Worm (Caenorhabditis elegans) whole organism, late embryonic: ENCODE measurements around the gene srv-24.

Experiments
- C08G9.2 ChIP-seq: sonication (generic microtip); optimal IDR thresholded peaks from 2 replicates; lab custom pipeline; 2016; ENCODE audit warnings: mild to moderate bottlenecking, missing genetic modification characterization, moderate library complexity, missing compliant biosample characterization
- C38D4.7 ChIP-seq: fragments of 200-800 bp; sonication (Bioruptor generic); optimal IDR thresholded peaks from 2 replicates; lab custom pipeline; 2018; ENCODE audit warnings: mild to moderate bottlenecking, missing genetic modification characterization, moderate library complexity, missing compliant biosample characterization
- K02D7.2 ChIP-seq: sonication (generic microtip); optimal IDR thresholded peaks from 2 replicates; lab custom pipeline; 2017; ENCODE audit warnings: mild to moderate bottlenecking, missing genetic modification characterization, missing compliant biosample characterization
- K09A11.1 ChIP-seq: sonication (generic microtip); optimal IDR thresholded peaks from 2 replicates; lab custom pipeline; 2017; ENCODE audit warnings: antibody characterized with exemption, mild to moderate bottlenecking, missing genetic modification characterization, missing compliant biosample characterization; ENCODE audit not compliant: insufficient read depth
- T23F11.4 ChIP-seq: fragments of 200-800 bp; sonication (Bioruptor generic); optimal IDR thresholded peaks from 2 replicates; lab custom pipeline; 2018; ENCODE audit warnings: mild to moderate bottlenecking, missing genetic modification characterization, missing compliant biosample characterization
- ama-1 ChIP-seq: fragments of 150-350 bp; optimal IDR thresholded peaks from 2 replicates; lab custom pipeline; 2014
- ceh-2 ChIP-seq: sonication (generic microtip); optimal IDR thresholded peaks from 2 replicates; lab custom pipeline; 2016; ENCODE audit warnings: missing genotype, missing genetic modification characterization, missing compliant biosample characterization
- ceh-30 ChIP-seq: fragments of 150-350 bp; optimal IDR thresholded peaks from 2 replicates; lab custom pipeline; 2014; ENCODE audit warnings: missing biosample characterization, missing genetic modification characterization
- ceh-31 ChIP-seq: sonication (generic microtip); optimal IDR thresholded peaks from 2 replicates; lab custom pipeline; 2016; ENCODE audit warnings: missing genetic modification characterization, missing compliant biosample characterization
- ceh-45 ChIP-seq: fragments of 200-800 bp; sonication (Bioruptor generic); IDR thresholded peaks from 2 replicates; pipeline ENCODE4 v1.3.6; 2022; ENCODE audit warnings: missing genetic modification reagents, missing genetic modification characterization, missing compliant biosample characterization
- ceh-48 ChIP-seq: sonication (generic microtip); optimal IDR thresholded peaks from 2 replicates; lab custom pipeline; 2016; ENCODE audit warnings: missing genetic modification characterization, inconsistent platforms, missing compliant biosample characterization
- ceh-6 ChIP-seq: fragments of 200-800 bp; sonication (Bioruptor generic); optimal IDR thresholded peaks from 2 replicates; lab custom pipeline; 2018; ENCODE audit warnings: mild to moderate bottlenecking, missing genetic modification characterization, missing compliant biosample characterization
- che-1 ChIP-seq: sonication (generic microtip); optimal IDR thresholded peaks from 2 replicates; lab custom pipeline; 2016; ENCODE audit warnings: mild to moderate bottlenecking, missing genetic modification characterization, missing compliant biosample characterization
- dve-1 ChIP-seq: sonication (generic microtip); optimal IDR thresholded peaks from 2 replicates; lab custom pipeline; 2017; ENCODE audit warnings: antibody characterized with exemption, mild to moderate bottlenecking, missing genetic modification characterization, missing compliant biosample characterization
- elt-2 ChIP-seq: sonication (generic microtip); optimal IDR thresholded peaks from 2 replicates; lab custom pipeline; 2016; ENCODE audit warnings: missing genetic modification reagents, missing genetic modification characterization, missing compliant biosample characterization
- fax-1 ChIP-seq: sonication (generic microtip); optimal IDR thresholded peaks from 2 replicates; lab custom pipeline; 2016; ENCODE audit warnings: missing genotype, missing genetic modification characterization, missing compliant biosample characterization
- fkh-10 ChIP-seq: fragments of 150-350 bp; optimal IDR thresholded peaks from 2 replicates; lab custom pipeline; 2014; ENCODE audit warnings: missing biosample characterization, missing genetic modification reagents, missing genetic modification characterization
- fkh-6 ChIP-seq: sonication (generic microtip); optimal IDR thresholded peaks from 2 replicates; lab custom pipeline; 2016; ENCODE audit warnings: missing genetic modification characterization, missing compliant biosample characterization
- gmeb-2 ChIP-seq: sonication (generic microtip); optimal IDR thresholded peaks from 2 replicates; lab custom pipeline; 2016; ENCODE audit warnings: missing genetic modification characterization, inconsistent platforms, missing compliant biosample characterization
- hlh-13 ChIP-seq: fragments of 200-800 bp; sonication (Bioruptor generic); optimal IDR thresholded peaks from 2 replicates; lab custom pipeline; 2018; ENCODE audit warnings: mild to moderate bottlenecking, missing genetic modification characterization, missing compliant biosample characterization
- hlh-15 ChIP-seq: sonication (generic microtip); optimal IDR thresholded peaks from 2 replicates; lab custom pipeline; 2016; ENCODE audit warnings: missing genetic modification characterization, missing compliant biosample characterization
- hlh-6 ChIP-seq: sonication (generic microtip); optimal IDR thresholded peaks from 2 replicates; lab custom pipeline; 2016; ENCODE audit warnings: missing genotype, missing genetic modification characterization, missing compliant biosample characterization
- hlh-8 ChIP-seq: sonication (generic microtip); optimal IDR thresholded peaks from 2 replicates; lab custom pipeline; 2016; ENCODE audit warnings: missing genotype, missing genetic modification characterization, missing compliant biosample characterization
- mec-3 ChIP-seq: sonication (generic microtip); optimal IDR thresholded peaks from 2 replicates; lab custom pipeline; 2016; ENCODE audit warnings: borderline replicate concordance, missing genetic modification characterization, missing compliant biosample characterization
- nhr-232 ChIP-seq: sonication (generic microtip); optimal IDR thresholded peaks from 2 replicates; lab custom pipeline; 2016; ENCODE audit warnings: missing genetic modification characterization, missing compliant biosample characterization
- pax-1 ChIP-seq: fragments of 150-350 bp; optimal IDR thresholded peaks from 2 replicates; lab custom pipeline; 2014; ENCODE audit warnings: missing biosample characterization, missing genetic modification characterization
- pha-2 ChIP-seq: sonication (generic microtip); optimal IDR thresholded peaks from 2 replicates; lab custom pipeline; 2017; ENCODE audit warnings: mild to moderate bottlenecking, missing genetic modification characterization, missing compliant biosample characterization
- pha-4 ChIP-seq: fragments of 150-350 bp; optimal IDR thresholded peaks from 2 replicates; lab custom pipeline; 2018; ENCODE audit warnings: missing biosample characterization, missing genetic modification reagents, missing genetic modification characterization
- pqm-1 ChIP-seq: sonication (generic microtip); optimal IDR thresholded peaks from 2 replicates; lab custom pipeline; 2016; ENCODE audit warnings: missing genetic modification characterization, missing compliant biosample characterization
- rnt-1 ChIP-seq: sonication (generic microtip); optimal IDR thresholded peaks from 2 replicates; lab custom pipeline; 2016; ENCODE audit warnings: missing genetic modification characterization, missing compliant biosample characterization
- sdc-2 ChIP-seq: sonication (generic microtip); optimal IDR thresholded peaks from 2 replicates; lab custom pipeline; 2016; ENCODE audit warnings: missing genotype, missing genetic modification characterization, missing compliant biosample characterization
- sox-2 ChIP-seq: fragments of 200-800 bp; sonication (Bioruptor generic); IDR thresholded peaks from 2 replicates; pipeline ENCODE4 v1.3.6; 2022; ENCODE audit warnings: missing genetic modification reagents, missing genetic modification characterization, missing compliant biosample characterization
- syd-9 ChIP-seq: sonication (generic microtip); optimal IDR thresholded peaks from 2 replicates; lab custom pipeline; 2016; ENCODE audit warnings: mild to moderate bottlenecking, missing genetic modification characterization, moderate library complexity, missing compliant biosample characterization
- tbx-7 ChIP-seq: sonication (generic microtip); optimal IDR thresholded peaks from 2 replicates; lab custom pipeline; 2016; ENCODE audit warnings: missing genotype, missing genetic modification characterization, missing compliant biosample characterization
- unc-3 ChIP-seq, 2 experiments: fragments of 200-800 bp in 1 of 2; sonication (Bioruptor generic) in 1 of 2; sonication (generic microtip) in 1 of 2; conservative IDR thresholded peaks in 1 of 2; optimal IDR thresholded peaks in 1 of 2; 2 replicates each; pipeline versions ENCODE4 v1.3.6 to Lab custom; 2016 to 2022; ENCODE audit warnings: missing compliant biosample characterization in 2 of 2, missing genetic modification characterization in 2 of 2, missing genetic modification reagents in 1 of 2
- unc-55 ChIP-seq: sonication (generic microtip); optimal IDR thresholded peaks from 2 replicates; lab custom pipeline; 2017; ENCODE audit warnings: missing biosample characterization, missing genetic modification reagents, missing genetic modification characterization
- unc-86 ChIP-seq: sonication (generic microtip); optimal IDR thresholded peaks from 2 replicates; lab custom pipeline; 2016; ENCODE audit warnings: missing genetic modification characterization, missing compliant biosample characterization

Gene srv-24

ce11 chrIV:6266499-6266898 is 24.1 kb downstream of the srv-24 start, which contains the start of gene srv-29:
TSS of gene srv-29 (minus strand) at chrIV:6266599.
- TF ChIP-seq syd-9 (no peak), gmeb-2 (no peak)

- no peak for TF ChIP-seq K02D7.2 (tag; lab: Kevin White, UChicago)
- TF ChIP-seq hlh-8 (tag; lab: Kevin White, UChicago) = no peak
- no peak for TF ChIP-seq sox-2 (GFP tag; lab: Robert Waterston, UW)
- TF ChIP-seq ceh-6 (GFP tag; lab: Kevin White, UChicago) = no peak
- no peak for TF ChIP-seq gmeb-2
- no peak for TF ChIP-seq unc-86 (tag; lab: Kevin White, UChicago)
- TF ChIP-seq fkh-10 = no peak
- TF ChIP-seq unc-3 (GFP tag; conservative IDR thresholded peaks at IDR 0.05; lab: Robert Waterston, UW) = no peak
- no peak for TF ChIP-seq unc-3 (tag; optimal IDR thresholded peaks at IDR 0.05; lab: Kevin White, UChicago)
- no peak for TF ChIP-seq che-1
- no peak for TF ChIP-seq rnt-1
- no peak for TF ChIP-seq T23F11.4 (GFP tag; lab: Kevin White, UChicago)
- no peak for TF ChIP-seq nhr-232 (tag; lab: Kevin White, UChicago)
- no peak for TF ChIP-seq ceh-30 (tag; lab: Kevin White, UChicago)
- no peak for TF ChIP-seq ceh-31 (tag; lab: Kevin White, UChicago)
- TF ChIP-seq ceh-2 = no peak
These were observed 27.4 kb downstream of the srv-24 start, which contains the start of gene srv-28 for ce11 chrIV:6263244-6263643. TSS of gene srv-28 (minus strand) at chrIV:6263344.

- TF ChIP-seq ceh-2 = no peak
- TF ChIP-seq ceh-45 (GFP tag; lab: Robert Waterston, UW) = no peak
- no peak for TF ChIP-seq C38D4.7 (GFP tag; lab: Kevin White, UChicago)
- no peak for TF ChIP-seq pax-1 (tag; lab: Kevin White, UChicago)
- no peak for TF ChIP-seq elt-2
- TF ChIP-seq hlh-15 = no peak
- TF ChIP-seq unc-55 = no peak
- TF ChIP-seq fax-1 (tag; lab: Kevin White, UChicago) = no peak
- no peak for TF ChIP-seq K09A11.1 (tag; lab: Kevin White, UChicago)
- TF ChIP-seq mec-3 (tag; lab: Kevin White, UChicago) = no peak
- no peak for TF ChIP-seq pqm-1 (tag; lab: Kevin White, UChicago)
- TF ChIP-seq pha-2 (tag; lab: Kevin White, UChicago) = no peak
These were observed 30.9 kb downstream of the srv-24 start, which contains the start of gene nlp-16 for ce11 chrIV:6259732-6260131. TSS of gene nlp-16 (minus strand) at chrIV:6259832.

ce11 chrIV:6258967-6259366 is 31.7 kb downstream of the srv-24 start:
- TF ChIP-seq ceh-48 (tag; lab: Kevin White, UChicago) = no peak
- no peak for TF ChIP-seq dve-1 (tag; lab: Kevin White, UChicago)
- no peak for TF ChIP-seq sox-2 (GFP tag; lab: Robert Waterston, UW)
- TF ChIP-seq rnt-1 = no peak
- TF ChIP-seq sdc-2 (tag; lab: Kevin White, UChicago) = no peak
- TF ChIP-seq, all 69 proteins: peak for 0

- TF ChIP-seq K02D7.2 (tag; lab: Kevin White, UChicago) (no peak), pha-4 (no peak), C08G9.2 (tag; lab: Kevin White, UChicago) (no peak), hlh-6 (tag; lab: Kevin White, UChicago) (no peak), fkh-6 (tag; lab: Kevin White, UChicago) (no peak), hlh-13 (GFP tag; lab: Kevin White, UChicago) (no peak), pax-1 (tag; lab: Kevin White, UChicago) (no peak), fax-1 (tag; lab: Kevin White, UChicago) (no peak), tbx-7 (tag; lab: Kevin White, UChicago) (no peak), ama-1 (lab: Kevin White, UChicago) (no peak), rnt-1 (no peak)
- TF ChIP-seq, all 69 proteins: peak for 0
These were observed 36.0 kb downstream of the srv-24 start, which contains the start of gene T13A10.64 for ce11 chrIV:6254635-6255034. TSS of gene T13A10.64 (plus strand) at chrIV:6254935.
